Worm (Caenorhabditis elegans): ENCODE data around the gene wdr-48.

wdr-48 gene

ce11 chrIII:4578385-4578903 is at the start of gene wdr-48, which contains the start of gene sel-5:
TSS of gene wdr-48 (plus strand) at chrIII:4578853.
TSS of gene sel-5 (minus strand) at chrIII:4578437.
- TF ChIP-seq Y53G8AR.9 (GFP tag; conservative IDR thresholded peaks at IDR 0.05), result no peak
- TF ChIP-seq mcd-1 (GFP tag; IDR thresholded peaks at IDR 0.05), result no peak
- TF ChIP-seq attf-3 (GFP tag; conservative IDR thresholded peaks at IDR 0.05), result no peak
- TF ChIP-seq nfya-1 (tag; optimal IDR thresholded peaks at IDR 0.05; ENCODE audit: borderline replicate concordance, insufficient read depth), result no peak
- TF ChIP-seq tlf-1 (GFP tag; optimal IDR thresholded peaks at IDR 0.05), result no peak
- peak; percentile 15 for TF ChIP-seq attf-5 (GFP tag; optimal IDR thresholded peaks at IDR 0.05)
- TF ChIP-seq athp-1 (tag; optimal IDR thresholded peaks at IDR 0.05), result no peak
- no peak for TF ChIP-seq madf-10 (tag; optimal IDR thresholded peaks at IDR 0.05)
- no peak for TF ChIP-seq F33H1.4 (GFP tag; IDR thresholded peaks at IDR 0.05)
- TF ChIP-seq lin-54 (GFP tag; optimal IDR thresholded peaks at IDR 0.05), result no peak
- TF ChIP-seq ceh-58 (GFP tag; IDR thresholded peaks at IDR 0.05), result no peak
- no peak for TF ChIP-seq die-1 (tag; optimal IDR thresholded peaks at IDR 0.05)
- no peak for TF ChIP-seq hmg-1.2 (GFP tag; IDR thresholded peaks at IDR 0.05)
- no peak for TF ChIP-seq C17E4.6 (GFP tag; IDR thresholded peaks at IDR 0.05)
- no peak for TF ChIP-seq B0019.2 (GFP tag; conservative IDR thresholded peaks at IDR 0.05)
- no peak for TF ChIP-seq lag-1 (GFP tag; IDR thresholded peaks at IDR 0.05)
- TF ChIP-seq F23B12.7 (tag; optimal IDR thresholded peaks at IDR 0.05; ENCODE audit: insufficient read depth), result peak; percentile 52
- TF ChIP-seq snpc-4 (GFP tag; optimal IDR thresholded peaks at IDR 0.05), result no peak
- peak in 2 of 4 experiments; percentile 22 to 26 for TF ChIP-seq snpc-4 (tag; optimal IDR thresholded peaks at IDR 0.05)
- TF ChIP-seq somi-1 (GFP tag; optimal IDR thresholded peaks at IDR 0.05), result no peak
- no peak for TF ChIP-seq nhr-27 (tag; optimal IDR thresholded peaks at IDR 0.05)
- TF ChIP-seq lir-1 (GFP tag; conservative IDR thresholded peaks at IDR 0.05), result no peak
- TF ChIP-seq Y53F4B.3 (GFP tag; IDR thresholded peaks at IDR 0.05), result no peak
- no peak for TF ChIP-seq lin-40 (tag; optimal IDR thresholded peaks at IDR 0.05)
- TF ChIP-seq aptf-3 (GFP tag; IDR thresholded peaks at IDR 0.05), result no peak
- no peak for TF ChIP-seq F37B4.10 (GFP tag; IDR thresholded peaks at IDR 0.05)
- TF ChIP-seq efl-1 (GFP tag; optimal IDR thresholded peaks at IDR 0.05), result no peak
- TF ChIP-seq F49E8.2 (tag; optimal IDR thresholded peaks at IDR 0.05; ENCODE audit: insufficient read depth), result no peak
- TF ChIP-seq rec-8 (tag; optimal IDR thresholded peaks at IDR 0.05), result no peak
- TF ChIP-seq T07F8.4 (tag; optimal IDR thresholded peaks at IDR 0.05), result no peak
- TF ChIP-seq nhr-80 (tag; optimal IDR thresholded peaks at IDR 0.05), result peak; percentile 28

ce11 chrIII:4530968-4531367 is 47.7 kb upstream of the wdr-48 start:
- TF ChIP-seq nfya-2 (GFP tag; IDR thresholded peaks at IDR 0.05) (no peak), K12H6.12 (tag; optimal IDR thresholded peaks at IDR 0.05) (no peak), tbx-9 (tag; optimal IDR thresholded peaks at IDR 0.05; ENCODE audit: borderline replicate concordance) (no peak), ztf-6 (GFP tag; IDR thresholded peaks at IDR 0.05) (no peak), lin-54 (GFP tag; optimal IDR thresholded peaks at IDR 0.05) (no peak), madf-10 (tag; optimal IDR thresholded peaks at IDR 0.05) (no peak), ceh-58 (GFP tag; IDR thresholded peaks at IDR 0.05) (no peak)

ce11 chrIII:4540604-4541003 is 38.0 kb upstream of the wdr-48 start, which contains the start of gene ugt-62:
TSS of gene ugt-62 (minus strand) at chrIII:4540623.
- TF ChIP-seq snpc-1.1 (tag; optimal IDR thresholded peaks at IDR 0.05; ENCODE audit: insufficient read depth) (no peak), nhr-80 (tag; optimal IDR thresholded peaks at IDR 0.05) (peak; percentile 98), cebp-1 (GFP tag; IDR thresholded peaks at IDR 0.05) (peak; percentile 74), cebp-1 (tag; optimal IDR thresholded peaks at IDR 0.05) (no peak), ztf-18 (tag; optimal IDR thresholded peaks at IDR 0.05) (no peak), athp-1 (tag; optimal IDR thresholded peaks at IDR 0.05) (no peak), sdz-38 (tag; optimal IDR thresholded peaks at IDR 0.05) (no peak), C06A6.2 (GFP tag; conservative IDR thresholded peaks at IDR 0.05) (no peak), ztf-25 (GFP tag; IDR thresholded peaks at IDR 0.05) (no peak), lin-54 (GFP tag; optimal IDR thresholded peaks at IDR 0.05) (no peak), F39B2.1 (GFP tag; IDR thresholded peaks at IDR 0.05) (no peak), attf-5 (GFP tag; optimal IDR thresholded peaks at IDR 0.05) (no peak), tlf-1 (GFP tag; optimal IDR thresholded peaks at IDR 0.05) (no peak)

All from whole organism, young adult.